Fruit fly (Drosophila melanogaster) whole organism, pupa: ENCODE data around the gene CG14411.

Experiments used
- CG32121 ChIP-seq: fragments of 200-800 bp; sonication (Bioruptor generic); IDR thresholded peaks from 2 replicates; pipeline ENCODE4 v1.3.6; 2022; ENCODE audit warnings: missing biosample characterization, missing genetic modification characterization
- CG8301 ChIP-seq: fragments of 200-800 bp; sonication (Bioruptor generic); optimal IDR thresholded peaks from 2 replicates; lab custom pipeline; 2018; ENCODE audit warnings: missing biosample characterization, mild to moderate bottlenecking, missing genetic modification characterization
- gl ChIP-seq: fragments of 200-800 bp; sonication (Bioruptor generic); optimal IDR thresholded peaks from 2 replicates; lab custom pipeline; 2018; ENCODE audit warnings: missing biosample characterization, mild to moderate bottlenecking, missing genetic modification characterization

- TF ChIP-seq gl (tag; lab: Kevin White, UChicago), result no peak
- TF ChIP-seq CG8301, result no peak
- no peak for TF ChIP-seq CG32121 (GFP tag; lab: Robert Waterston, UW)
These were observed 17.6 kb downstream of the CG14411 start for dm6 chrX:14850069-14850468.
